Fruit fly (Drosophila melanogaster) whole organism, embryonic: Measurements from ENCODE around the gene HP5.

Source experiments
- CG1603 ChIP-seq: fragments of 200-800 bp; sonication (Bioruptor generic); optimal IDR thresholded peaks from 2 replicates; lab custom pipeline; 2019; ENCODE audit warnings: missing biosample characterization, mild to moderate bottlenecking, missing genetic modification characterization, moderate library complexity
- CG18599 ChIP-seq: fragments of 200-800 bp; sonication (Bioruptor generic); optimal IDR thresholded peaks from 3 replicates; lab custom pipeline; 2017; ENCODE audit warnings: missing biosample characterization, missing genetic modification characterization, mild to moderate bottlenecking, moderate library complexity, missing genetic modification reagents
- CG3726 ChIP-seq: fragments of 200-800 bp; sonication (Bioruptor generic); IDR thresholded peaks from 3 replicates; pipeline ENCODE4, ENCODE4 v1.3.6; 2022; ENCODE audit warnings: missing biosample characterization, missing genetic modification characterization
- CG4328 ChIP-seq: fragments of 200-800 bp; sonication (Bioruptor generic); optimal IDR thresholded peaks from 3 replicates; lab custom pipeline; 2017; ENCODE audit warnings: missing biosample characterization, missing genetic modification reagents, missing genetic modification characterization
- CG8765 ChIP-seq: fragments of 200-800 bp; sonication (Bioruptor generic); IDR thresholded peaks from 2 replicates; pipeline ENCODE4 v1.3.6; 2022; ENCODE audit warnings: missing biosample characterization, missing genetic modification characterization
- Deaf1 ChIP-seq: fragments of 200-800 bp; optimal IDR thresholded peaks from 3 replicates; lab custom pipeline; 2019; ENCODE audit warnings: missing biosample characterization, mild to moderate bottlenecking, missing genetic modification characterization, moderate library complexity
- Six4 ChIP-seq: fragments of 200-800 bp; sonication (Bioruptor generic); optimal IDR thresholded peaks from 2 replicates; lab custom pipeline; 2016; ENCODE audit warnings: missing biosample characterization, missing genetic modification characterization
- cato ChIP-seq: fragments of 200-800 bp; sonication (Bioruptor generic); optimal IDR thresholded peaks from 2 replicates; lab custom pipeline; 2016; ENCODE audit warnings: missing biosample characterization, missing genetic modification characterization, borderline replicate concordance
- fru ChIP-seq: fragments of >200 bp; optimal IDR thresholded peaks from 2 replicates; lab custom pipeline; 2017
- h ChIP-seq: fragments of >200 bp; optimal IDR thresholded peaks from 2 replicates; lab custom pipeline; 2017
- hb ChIP-seq: fragments of 200-800 bp; sonication (Bioruptor generic); IDR thresholded peaks from 3 replicates; pipeline ENCODE4 v1.3.6; 2022; ENCODE audit warnings: missing biosample characterization, missing genetic modification characterization; ENCODE audit not compliant: partially characterized antibody
- jumu ChIP-seq: fragments of 200-800 bp; sonication (Bioruptor generic); optimal IDR thresholded peaks from 3 replicates; lab custom pipeline; 2016; ENCODE audit warnings: missing biosample characterization, missing genetic modification characterization
- phol ChIP-seq: fragments of 200-800 bp; sonication (Bioruptor generic); optimal IDR thresholded peaks from 3 replicates; lab custom pipeline; 2018; ENCODE audit warnings: missing biosample characterization, mild to moderate bottlenecking, missing genetic modification characterization, moderate library complexity
- sens ChIP-seq: fragments of 200-800 bp; sonication (Bioruptor generic); peaks from one replicate; lab custom pipeline; 2016; ENCODE audit warnings: missing biosample characterization, missing genetic modification characterization

DNA sequence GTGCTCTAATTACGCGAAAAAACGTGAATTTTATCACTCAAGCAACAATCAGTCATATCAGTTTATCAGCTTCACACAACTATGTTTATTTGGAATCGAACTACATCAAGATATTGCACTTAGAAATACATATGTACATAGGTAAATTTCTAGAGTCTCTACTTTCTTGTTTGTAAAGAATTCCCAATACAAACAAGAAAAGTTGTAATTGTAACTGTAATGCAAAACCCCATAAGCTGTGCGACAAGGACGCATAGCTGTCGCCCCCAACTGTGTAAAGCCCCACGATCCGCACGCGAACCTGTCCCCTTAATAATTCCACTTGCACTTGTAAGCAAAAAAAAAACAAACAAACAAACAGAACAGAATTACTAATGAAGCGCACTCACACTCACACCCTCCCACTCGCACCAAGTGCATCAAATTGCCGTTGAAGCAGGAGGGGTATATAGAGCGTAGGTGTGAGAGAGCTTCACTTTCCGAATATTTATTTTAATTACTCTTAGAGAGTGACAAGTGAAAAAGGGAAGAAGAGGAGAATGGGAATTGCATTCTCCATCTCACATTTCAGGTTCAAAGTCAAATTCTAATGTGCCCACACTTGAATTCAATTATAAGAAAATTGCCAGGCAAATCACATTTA lies 28.5 kb upstream of the HP5 start:
- TF ChIP-seq jumu (GFP tag; lab: Kevin White, UChicago) (no peak), phol (tag; lab: Kevin White, UChicago) (no peak), fru (lab: Kevin White, UChicago) (no peak), Six4 (no peak), CG18599 (no peak), CG4328 (no peak), CG3726 (no peak), Deaf1 (tag; lab: Kevin White, UChicago) (no peak), h (lab: Kevin White, UChicago) (no peak), sens (GFP tag; lab: Kevin White, UChicago) (no peak), CG1603 (tag; lab: Kevin White, UChicago) (no peak), hb (GFP tag; lab: Robert Waterston, UW) (no peak), cato (GFP tag; lab: Kevin White, UChicago) (no peak), CG8765 (GFP tag; lab: Robert Waterston, UW) (no peak)
